Fruit fly (Drosophila melanogaster): ENCODE results near the gene CG7888.

The CG7888 gene

DNA sequence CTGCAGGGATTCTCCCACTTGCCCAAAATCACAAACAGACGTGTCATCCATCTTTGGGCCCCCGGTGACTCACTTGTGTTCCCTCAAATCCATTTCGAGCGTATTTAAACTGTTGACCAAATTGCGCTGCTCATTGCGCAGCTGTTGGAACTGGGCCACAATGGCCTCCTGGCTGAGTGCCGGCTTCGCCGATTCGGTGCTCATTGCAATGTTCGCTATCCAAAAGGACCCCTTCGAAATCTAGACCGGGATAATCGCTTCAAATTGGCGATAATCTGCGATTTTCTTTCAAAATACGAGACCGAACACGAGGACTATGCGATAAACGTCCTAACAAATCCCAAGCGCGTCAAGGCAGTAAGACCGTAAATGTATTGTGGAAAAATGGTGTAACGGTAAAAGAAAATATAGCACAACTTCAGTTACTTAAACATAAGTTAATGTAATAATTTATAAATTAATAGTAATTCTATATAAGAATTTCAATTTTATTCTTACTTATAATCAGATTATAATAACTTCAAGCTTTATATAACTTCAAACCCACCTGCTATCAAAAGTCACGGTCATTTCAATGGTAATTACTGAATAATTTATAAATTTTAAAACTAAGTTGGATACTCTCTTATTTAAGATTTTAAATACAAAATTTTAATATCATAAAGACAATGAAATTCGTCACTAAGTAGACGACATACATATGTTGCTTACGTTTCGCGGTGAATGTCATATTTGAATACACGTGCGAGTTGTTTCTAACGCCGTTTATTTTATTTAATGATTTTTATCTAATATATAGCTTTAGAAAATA is 20.4 kb downstream of the CG7888 start, which contains the start of the genes Pfdn2 and Noc1 (continued):
- TF ChIP-seq Meics (GFP tag; optimal IDR thresholded peaks at IDR 0.05) (peak; percentile 100), Xbp1 (GFP tag; optimal IDR thresholded peaks at IDR 0.05) (peak; percentile 68), CG32532 (GFP tag; IDR thresholded peaks at IDR 0.05) (peak; percentile 70), bsh (GFP tag; optimal IDR thresholded peaks at IDR 0.05) (peak in 1 of 2 experiments; percentile 62), tx (GFP tag; optimal IDR thresholded peaks at IDR 0.05) (no peak), CG4404 (GFP tag; IDR thresholded peaks at IDR 0.05) (0 out of 2 replicates have a peak, but pooled peaks have one; percentile 29), CG15269 (tag; optimal IDR thresholded peaks at IDR 0.05) (no peak), Ravus (GFP tag; IDR thresholded peaks at IDR 0.05) (no peak), CG18011 (GFP tag; optimal IDR thresholded peaks at IDR 0.05) (no peak), YL-1 (GFP tag; optimal IDR thresholded peaks at IDR 0.05) (peak; percentile 33), CG31365 (tag; optimal IDR thresholded peaks at IDR 0.05) (no peak), Oaz (GFP tag; IDR thresholded peaks at IDR 0.05) (no peak), org-1 (GFP tag; optimal IDR thresholded peaks at IDR 0.05) (no peak), CG10321 (GFP tag; IDR thresholded peaks at IDR 0.05) (no peak), Hr78 (GFP tag; optimal IDR thresholded peaks at IDR 0.05) (no peak), pnt (GFP tag; optimal IDR thresholded peaks at IDR 0.05) (no peak), CG7556 (GFP tag; optimal IDR thresholded peaks at IDR 0.05) (no peak), hb (GFP tag; IDR thresholded peaks at IDR 0.05; ENCODE audit: partially characterized antibody) (no peak), CG17328 (GFP tag; IDR thresholded peaks at IDR 0.05) (peak; percentile 52), CG14667 (GFP tag; IDR thresholded peaks at IDR 0.05) (peak; percentile 12; the same call in 1 of the 2 replicates), amos (GFP tag; IDR thresholded peaks at IDR 0.05; ENCODE audit: partially characterized antibody) (no peak), Hr51 (GFP tag; optimal IDR thresholded peaks at IDR 0.05) (peak in 1 of 2 experiments; percentile 38), usp (GFP tag; optimal IDR thresholded peaks at IDR 0.05) (no peak), CG12299 (tag; optimal IDR thresholded peaks at IDR 0.05) (peak; percentile 25), Mes4 (GFP tag; optimal IDR thresholded peaks at IDR 0.05) (no peak), Gsc (GFP tag; IDR thresholded peaks at IDR 0.05) (no peak), CG11085 (GFP tag; IDR thresholded peaks at IDR 0.05) (no peak), CG8089 (GFP tag; optimal IDR thresholded peaks at IDR 0.05) (no peak), gem (tag; optimal IDR thresholded peaks at IDR 0.05) (no peak), Ada2b (GFP tag; IDR thresholded peaks at IDR 0.05) (peak; percentile 53; the same call in 1 of the 2 replicates), Dek (tag; optimal IDR thresholded peaks at IDR 0.05) (no peak), Dref (GFP tag; IDR thresholded peaks at IDR 0.05) (no peak), Fer2 (tag; optimal IDR thresholded peaks at IDR 0.05) (no peak), sisA (GFP tag; IDR thresholded peaks at IDR 0.05) (peak; percentile 59), Asciz (GFP tag; optimal IDR thresholded peaks at IDR 0.05) (no peak), h (optimal IDR thresholded peaks at IDR 0.05) (no peak), slou (GFP tag; optimal IDR thresholded peaks at IDR 0.05) (no peak), CG12391 (tag; optimal IDR thresholded peaks at IDR 0.05) (peak; percentile 89), CG2120 (GFP tag; optimal IDR thresholded peaks at IDR 0.05) (peak; percentile 70), CG10462 (GFP tag; optimal IDR thresholded peaks at IDR 0.05) (peak; percentile 31), CG13894 (tag; optimal IDR thresholded peaks at IDR 0.05) (no peak), grn (GFP tag; optimal IDR thresholded peaks at IDR 0.05) (no peak), Opbp (GFP tag; IDR thresholded peaks at IDR 0.05; ENCODE audit: partially characterized antibody) (no peak), corto (GFP tag; optimal IDR thresholded peaks at IDR 0.05) (no peak), bigmax (GFP tag; optimal IDR thresholded peaks at IDR 0.05) (no peak), dimm (GFP tag; IDR thresholded peaks at IDR 0.05) (no peak), ftz-f1 (GFP tag; optimal IDR thresholded peaks at IDR 0.05) (no peak), CG33213 (GFP tag; optimal IDR thresholded peaks at IDR 0.05) (no peak), CG13775 (GFP tag; optimal IDR thresholded peaks at IDR 0.05) (peak; percentile 64)

Measured in whole organism, embryonic.